Fruit fly (Drosophila melanogaster): ENCODE measurements around the gene Pak3.
A peak's percentile ranks its signal among the peaks of the same experiment; 100 is the strongest.

The Pak3 gene

DNA sequence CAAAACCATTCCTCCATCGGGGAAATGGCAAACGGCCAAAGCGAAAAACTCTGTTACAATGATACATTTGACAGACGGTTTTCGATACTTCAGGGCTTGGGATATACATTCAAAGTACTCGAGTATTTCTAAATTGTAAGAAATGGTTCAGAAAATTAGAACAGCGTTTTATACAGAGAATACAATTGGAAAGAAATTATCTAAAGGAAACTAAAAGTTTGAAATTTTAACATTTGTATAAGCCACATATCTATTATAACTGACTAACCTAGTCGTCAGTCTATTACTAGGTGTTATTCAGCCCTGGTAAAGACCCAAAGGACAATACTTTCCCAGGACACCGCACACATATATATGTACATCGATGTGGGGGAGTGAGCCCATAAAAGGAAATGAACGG is 22.9 kb upstream of the Pak3 start (continued):
- TF ChIP-seq phol (tag; optimal IDR thresholded peaks at IDR 0.05) (peak; percentile 18), Atf3 (GFP tag; optimal IDR thresholded peaks at IDR 0.05) (no peak), repo (GFP tag; optimal IDR thresholded peaks at IDR 0.05) (no peak), NC2β (GFP tag; optimal IDR thresholded peaks at IDR 0.05) (no peak), CG34224 (GFP tag; IDR thresholded peaks at IDR 0.05; ENCODE audit: partially characterized antibody) (no peak), CG14441 (GFP tag; IDR thresholded peaks at IDR 0.05) (no peak), Fer2 (tag; optimal IDR thresholded peaks at IDR 0.05) (peak; percentile 24), CG34376 (GFP tag; optimal IDR thresholded peaks at IDR 0.05) (peak; percentile 64), Drgx (GFP tag; IDR thresholded peaks at IDR 0.05) (no peak), B-H2 (GFP tag; optimal IDR thresholded peaks at IDR 0.05) (peak; percentile 35), CG1024 (GFP tag; IDR thresholded peaks at IDR 0.05) (no peak), CG8478 (optimal IDR thresholded peaks at IDR 0.05) (no peak), nau (GFP tag; optimal IDR thresholded peaks at IDR 0.05) (no peak), chm (GFP tag; IDR thresholded peaks at IDR 0.05) (no peak), ac (GFP tag; optimal IDR thresholded peaks at IDR 0.05) (no peak), Dek (tag; optimal IDR thresholded peaks at IDR 0.05) (no peak), pfk (GFP tag; optimal IDR thresholded peaks at IDR 0.05) (no peak), da (GFP tag; optimal IDR thresholded peaks at IDR 0.05) (no peak), CG34422 (GFP tag; IDR thresholded peaks at IDR 0.05) (no peak), Gug (GFP tag; IDR thresholded peaks at IDR 0.05) (no peak), CG7745 (tag; optimal IDR thresholded peaks at IDR 0.05) (no peak), crol (GFP tag; IDR thresholded peaks at IDR 0.05) (no peak), CG8765 (GFP tag; IDR thresholded peaks at IDR 0.05) (no peak), Dfd (GFP tag; optimal IDR thresholded peaks at IDR 0.05) (no peak), otp (GFP tag; IDR thresholded peaks at IDR 0.05) (no peak), CG8944 (GFP tag; optimal IDR thresholded peaks at IDR 0.05) (no peak), CG2875 (GFP tag; optimal IDR thresholded peaks at IDR 0.05) (no peak), CG17361 (GFP tag; IDR thresholded peaks at IDR 0.05) (peak; percentile 24; the same call in 1 of the 3 replicates), CG13894 (tag; optimal IDR thresholded peaks at IDR 0.05) (peak; percentile 64), nerfin-2 (GFP tag; IDR thresholded peaks at IDR 0.05; ENCODE audit: partially characterized antibody) (no peak), CG11723 (GFP tag; optimal IDR thresholded peaks at IDR 0.05) (no peak), Bdp1 (GFP tag; optimal IDR thresholded peaks at IDR 0.05) (no peak), scrt (GFP tag; optimal IDR thresholded peaks at IDR 0.05) (peak; percentile 55), CG14710 (tag; optimal IDR thresholded peaks at IDR 0.05) (peak; percentile 8), Pdp1 (GFP tag; optimal IDR thresholded peaks at IDR 0.05) (no peak), run (tag; optimal IDR thresholded peaks at IDR 0.05) (no peak), BtbVII (GFP tag; optimal IDR thresholded peaks at IDR 0.05) (peak; percentile 26), CG15601 (tag; optimal IDR thresholded peaks at IDR 0.05) (no peak), NC2α (GFP tag; optimal IDR thresholded peaks at IDR 0.05) (no peak), gfzf (GFP tag; optimal IDR thresholded peaks at IDR 0.05) (no peak), CG31224 (GFP tag; IDR thresholded peaks at IDR 0.05) (no peak), Max (GFP tag; optimal IDR thresholded peaks at IDR 0.05) (no peak), Ravus (GFP tag; IDR thresholded peaks at IDR 0.05) (no peak), Gsc (GFP tag; IDR thresholded peaks at IDR 0.05) (no peak), CG3065 (GFP tag; optimal IDR thresholded peaks at IDR 0.05) (no peak), Rfx (GFP tag; IDR thresholded peaks at IDR 0.05) (peak; percentile 27; the same call in 1 of the 2 replicates), trh (GFP tag; optimal IDR thresholded peaks at IDR 0.05) (no peak), croc (GFP tag; conservative IDR thresholded peaks at IDR 0.05) (no peak), sisA (GFP tag; IDR thresholded peaks at IDR 0.05) (no peak), btn (GFP tag; optimal IDR thresholded peaks at IDR 0.05) (no peak), CG12071 (GFP tag; optimal IDR thresholded peaks at IDR 0.05) (no peak), CG6654 (GFP tag; optimal IDR thresholded peaks at IDR 0.05) (no peak), CG17802 (tag; optimal IDR thresholded peaks at IDR 0.05) (no peak)
